Worm (Caenorhabditis elegans): ENCODE measurements around the gene lias-1.

The lias-1 gene

DNA sequence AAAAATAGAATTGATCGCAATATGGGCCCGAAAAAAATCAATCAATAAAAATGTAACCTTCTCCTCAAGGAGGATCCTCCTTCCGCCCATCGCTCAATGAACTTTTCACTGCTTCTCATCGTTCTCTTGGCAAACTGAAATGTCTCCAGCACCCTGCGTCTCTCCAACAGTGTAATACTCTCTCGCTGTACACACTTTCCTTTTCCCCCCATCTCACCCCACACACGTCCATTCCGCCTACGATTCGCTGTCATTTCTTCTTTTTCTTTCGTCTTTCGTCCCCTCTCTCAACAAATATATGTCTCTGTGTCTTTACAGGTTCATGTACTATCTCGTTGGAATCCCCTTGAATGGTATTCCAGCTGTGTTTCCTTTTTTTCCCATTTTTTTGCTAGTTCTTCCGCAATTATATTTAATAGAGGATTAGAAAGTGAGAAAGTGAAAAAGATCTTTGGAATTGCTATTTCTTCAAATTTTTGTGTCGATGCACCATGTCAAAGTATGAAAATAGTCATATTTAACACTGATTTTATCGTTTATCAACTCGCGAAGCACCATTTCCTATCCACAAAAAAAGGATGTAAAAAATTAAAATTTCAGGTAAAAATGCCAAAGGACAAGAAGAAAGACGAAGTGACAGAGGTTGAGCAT, 33.4 kb downstream of the lias-1 start, which contains the start of gene rsu-1 (continued):
- TF ChIP-seq nhr-25 (tag; optimal IDR thresholded peaks at IDR 0.05) (peak; percentile 72), lin-13 (GFP tag; optimal IDR thresholded peaks at IDR 0.05) (peak; percentile 19), nhr-23 (tag; optimal IDR thresholded peaks at IDR 0.05) (no peak), R02D3.7 (tag; optimal IDR thresholded peaks at IDR 0.05) (no peak), gmeb-1 (tag; optimal IDR thresholded peaks at IDR 0.05) (peak; percentile 15), ztf-11 (tag; optimal IDR thresholded peaks at IDR 0.05) (no peak), nhr-12 (tag; optimal IDR thresholded peaks at IDR 0.05) (no peak), unc-62 (GFP tag; optimal IDR thresholded peaks at IDR 0.05) (no peak), alr-1 (tag; optimal IDR thresholded peaks at IDR 0.05) (no peak), nhr-6 (tag; optimal IDR thresholded peaks at IDR 0.05) (peak; percentile 56), crh-2 (tag; optimal IDR thresholded peaks at IDR 0.05) (peak; percentile 50), ceh-82 (tag; optimal IDR thresholded peaks at IDR 0.05) (no peak), F13H6.1 (tag; optimal IDR thresholded peaks at IDR 0.05) (peak; percentile 85), elt-3 (tag; optimal IDR thresholded peaks at IDR 0.05) (no peak), nhr-77 (tag; optimal IDR thresholded peaks at IDR 0.05) (no peak), unc-39 (tag; optimal IDR thresholded peaks at IDR 0.05) (no peak), fos-1 (tag; optimal IDR thresholded peaks at IDR 0.05) (peak; percentile 78), unc-55 (GFP tag; optimal IDR thresholded peaks at IDR 0.05) (peak; percentile 49), elt-1 (tag; optimal IDR thresholded peaks at IDR 0.05) (no peak), C34F6.9 (tag; optimal IDR thresholded peaks at IDR 0.05) (peak; percentile 75), aly-2 (tag; optimal IDR thresholded peaks at IDR 0.05) (no peak), skn-1 (tag; optimal IDR thresholded peaks at IDR 0.05) (no peak), nhr-11 (tag; optimal IDR thresholded peaks at IDR 0.05) (no peak), sma-3 (GFP tag; optimal IDR thresholded peaks at IDR 0.05) (peak; percentile 58)

DNA sequence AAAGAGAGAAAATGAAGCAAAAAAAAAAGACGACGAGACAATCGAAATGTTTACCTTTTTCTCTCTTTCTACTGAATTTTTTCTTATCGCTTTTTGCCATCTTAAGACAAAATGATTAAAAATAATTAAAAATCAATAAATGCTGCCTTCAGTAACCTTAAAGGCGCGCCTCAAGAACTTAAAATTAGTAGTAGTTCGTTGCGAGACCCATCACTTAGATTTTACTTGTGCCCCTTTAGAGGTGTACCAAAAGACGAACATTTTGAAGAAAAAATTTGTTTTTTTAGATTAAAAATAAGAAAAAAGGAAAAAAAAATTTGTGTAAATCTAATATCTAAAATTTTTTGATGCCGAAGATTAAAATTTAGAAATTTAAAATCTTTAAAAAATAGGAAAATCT, 33.9 kb downstream of the lias-1 start:
- TF ChIP-seq R02D3.7 (tag; optimal IDR thresholded peaks at IDR 0.05) (no peak), ceh-16 (tag; optimal IDR thresholded peaks at IDR 0.05) (no peak), nhr-77 (tag; optimal IDR thresholded peaks at IDR 0.05) (no peak), sma-9 (GFP tag; optimal IDR thresholded peaks at IDR 0.05) (no peak), sma-9 (tag; optimal IDR thresholded peaks at IDR 0.05) (no peak), nhr-21 (tag; optimal IDR thresholded peaks at IDR 0.05) (no peak), mdl-1 (tag; optimal IDR thresholded peaks at IDR 0.05) (no peak), elt-3 (tag; optimal IDR thresholded peaks at IDR 0.05) (no peak), ama-1 (optimal IDR thresholded peaks at IDR 0.05) (no peak)

DNA sequence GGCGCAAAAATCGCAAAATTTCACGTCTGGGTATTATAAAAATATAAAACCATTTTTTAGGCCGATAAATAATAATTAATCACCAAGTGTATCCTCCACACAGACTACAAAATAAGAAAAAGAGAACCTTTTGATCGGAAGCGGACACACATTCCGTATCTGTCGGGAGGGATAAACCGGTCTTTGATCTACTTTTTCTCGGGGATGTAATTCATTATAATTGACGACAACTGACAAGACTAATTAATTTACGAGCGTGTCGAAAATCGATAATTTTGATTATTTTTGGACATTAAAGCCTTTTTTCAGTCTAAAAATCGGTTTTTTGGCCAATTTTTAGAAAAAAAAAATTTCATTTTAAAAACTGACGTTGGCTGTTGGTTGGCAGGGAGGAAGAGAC, 34.5 kb downstream of the lias-1 start:
- TF ChIP-seq nhr-23 (tag; optimal IDR thresholded peaks at IDR 0.05) (no peak), unc-62 (GFP tag; optimal IDR thresholded peaks at IDR 0.05) (peak; percentile 1), mbf-1 (tag; optimal IDR thresholded peaks at IDR 0.05) (no peak), sma-3 (GFP tag; optimal IDR thresholded peaks at IDR 0.05) (peak; percentile 7), nhr-21 (tag; optimal IDR thresholded peaks at IDR 0.05) (peak; percentile 22)

DNA sequence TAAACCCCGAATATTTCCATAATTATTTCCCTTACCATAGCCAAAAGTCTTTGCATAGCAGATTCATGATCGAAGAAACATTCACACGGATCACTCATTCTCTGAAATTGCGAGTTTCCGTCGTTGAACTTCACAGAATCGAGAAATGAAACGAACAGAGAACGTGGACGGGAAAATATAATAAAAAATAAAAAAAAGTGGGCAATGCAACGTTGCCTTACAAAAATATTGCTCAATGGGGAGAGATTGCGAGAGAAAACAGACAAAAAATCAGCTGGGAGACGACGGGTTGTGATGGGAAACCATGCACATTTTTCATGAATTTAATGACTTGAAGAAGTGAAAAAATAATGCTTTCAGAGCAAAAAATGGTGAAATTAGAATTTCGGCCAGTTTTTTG, 35.3 kb downstream of the lias-1 start, which contains the start of gene smim-14:
TSS of gene smim-14 (minus strand) at position 101 of the 400 bp plus-strand sequence.
- TF ChIP-seq nhr-21 (tag; optimal IDR thresholded peaks at IDR 0.05): no peak
- peak; percentile 13 for TF ChIP-seq fos-1 (tag; optimal IDR thresholded peaks at IDR 0.05)

DNA sequence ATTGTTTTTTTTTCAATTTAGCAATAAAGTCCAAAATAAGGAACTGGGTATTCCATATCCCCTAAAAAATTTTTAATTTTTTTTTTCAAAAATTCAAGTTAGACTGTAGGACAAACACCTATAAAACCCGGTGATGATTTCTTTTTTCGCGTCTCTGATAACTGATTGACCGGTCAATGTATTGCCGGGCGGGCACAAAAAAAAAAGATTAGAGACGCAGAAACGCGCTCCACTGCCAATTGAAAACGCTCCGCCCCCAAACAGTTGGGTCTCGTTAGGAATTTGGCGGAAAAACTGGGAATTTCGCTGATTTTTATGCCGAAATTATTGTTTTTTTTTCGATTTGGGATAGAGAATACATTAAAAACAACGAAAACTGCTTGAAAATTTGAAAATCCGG, 36.5 kb downstream of the lias-1 start:
- TF ChIP-seq nhr-11 (tag; optimal IDR thresholded peaks at IDR 0.05) (no peak), nhr-21 (tag; optimal IDR thresholded peaks at IDR 0.05) (no peak), fos-1 (tag; optimal IDR thresholded peaks at IDR 0.05) (peak; percentile 39), lin-39 (tag; optimal IDR thresholded peaks at IDR 0.05) (no peak)

DNA sequence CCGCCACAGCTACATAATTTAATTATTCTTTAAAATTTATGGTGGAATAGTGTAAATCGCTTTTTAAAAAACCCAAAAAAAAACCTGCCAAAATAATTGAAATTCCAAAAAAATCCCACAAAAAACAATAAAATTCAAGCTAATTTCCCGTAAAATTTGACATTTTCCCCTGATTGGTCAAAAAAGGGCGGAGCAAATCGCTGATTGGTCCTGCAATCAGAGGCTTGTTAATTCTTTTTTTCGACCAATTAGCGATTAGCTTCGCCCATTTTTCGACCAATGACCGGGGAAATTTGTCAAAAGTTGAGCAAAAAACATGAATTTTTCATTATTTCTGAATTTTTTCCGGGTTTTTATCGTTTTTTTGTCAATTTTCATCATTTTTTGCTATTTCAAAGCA, 37.9 kb downstream of the lias-1 start:
- TF ChIP-seq nhr-21 (tag; optimal IDR thresholded peaks at IDR 0.05) (no peak), mab-5 (tag; optimal IDR thresholded peaks at IDR 0.05) (no peak), alr-1 (tag; optimal IDR thresholded peaks at IDR 0.05) (no peak), F13H6.1 (tag; optimal IDR thresholded peaks at IDR 0.05) (no peak), elt-3 (tag; optimal IDR thresholded peaks at IDR 0.05) (no peak)
